Worm (Caenorhabditis elegans) whole organism, L1 larva: ENCODE data around the gene rbm-25.

Experiments used
- ces-1 ChIP-seq: fragments of 150-350 bp; optimal IDR thresholded peaks from 2 replicates; lab custom pipeline; 2014; ENCODE audit warnings: missing biosample characterization, missing genetic modification reagents, missing genetic modification characterization
- dpl-1 ChIP-seq, 3 experiments: fragments of 150-350 bp in 2 of 3; sonication (generic microtip) in 1 of 3; optimal IDR thresholded peaks; 2 replicates each; lab custom pipeline; 2014 to 2017; ENCODE audit warnings: missing biosample characterization in 3 of 3, missing genetic modification characterization in 3 of 3, missing genetic modification reagents in 3 of 3
- egl-27 ChIP-seq, 2 experiments: fragments of 150-350 bp in 1 of 2; sonication (generic microtip); optimal IDR thresholded peaks; 3 replicates each; lab custom pipeline; 2017 to 2018; ENCODE audit warnings: missing biosample characterization in 2 of 2, missing genetic modification characterization in 2 of 2, missing genetic modification reagents in 2 of 2
- ets-5 ChIP-seq: fragments of 200-800 bp; sonication (Bioruptor generic); IDR thresholded peaks from 2 replicates; pipeline ENCODE4 v1.3.6; 2022; ENCODE audit warnings: missing genetic modification characterization, missing compliant biosample characterization
- lin-39 ChIP-seq: fragments of 150-350 bp; optimal IDR thresholded peaks from 2 replicates; lab custom pipeline; 2014; ENCODE audit warnings: missing biosample characterization, missing genetic modification reagents, missing genetic modification characterization
- mdl-1 ChIP-seq, 2 experiments: fragments of 150-350 bp; optimal IDR thresholded peaks; 2 replicates each; lab custom pipeline; 2014 to 2017; ENCODE audit warnings: missing biosample characterization in 2 of 2, missing genetic modification characterization in 2 of 2, inconsistent platforms in 1 of 2
- nhr-76 ChIP-seq: sonication (generic microtip); optimal IDR thresholded peaks from 2 replicates; lab custom pipeline; 2017; ENCODE audit warnings: missing biosample characterization, missing genetic modification characterization
- nhr-90 ChIP-seq: sonication (generic microtip); optimal IDR thresholded peaks from 2 replicates; lab custom pipeline; 2016; ENCODE audit warnings: mild to moderate bottlenecking, missing genetic modification characterization, missing compliant biosample characterization; ENCODE audit not compliant: poor library complexity
- rnt-1 ChIP-seq: sonication (generic microtip); optimal IDR thresholded peaks from 2 replicates; lab custom pipeline; 2016; ENCODE audit warnings: mild to moderate bottlenecking, missing genetic modification characterization, moderate library complexity, missing compliant biosample characterization
- snpc-4 ChIP-seq: fragments of 150-350 bp; optimal IDR thresholded peaks from 2 replicates; lab custom pipeline; 2014; ENCODE audit warnings: missing biosample characterization, missing genetic modification characterization
- xbp-1 ChIP-seq: sonication (generic microtip); optimal IDR thresholded peaks from 2 replicates; lab custom pipeline; 2016; ENCODE audit warnings: missing genetic modification characterization, missing compliant biosample characterization

DNA sequence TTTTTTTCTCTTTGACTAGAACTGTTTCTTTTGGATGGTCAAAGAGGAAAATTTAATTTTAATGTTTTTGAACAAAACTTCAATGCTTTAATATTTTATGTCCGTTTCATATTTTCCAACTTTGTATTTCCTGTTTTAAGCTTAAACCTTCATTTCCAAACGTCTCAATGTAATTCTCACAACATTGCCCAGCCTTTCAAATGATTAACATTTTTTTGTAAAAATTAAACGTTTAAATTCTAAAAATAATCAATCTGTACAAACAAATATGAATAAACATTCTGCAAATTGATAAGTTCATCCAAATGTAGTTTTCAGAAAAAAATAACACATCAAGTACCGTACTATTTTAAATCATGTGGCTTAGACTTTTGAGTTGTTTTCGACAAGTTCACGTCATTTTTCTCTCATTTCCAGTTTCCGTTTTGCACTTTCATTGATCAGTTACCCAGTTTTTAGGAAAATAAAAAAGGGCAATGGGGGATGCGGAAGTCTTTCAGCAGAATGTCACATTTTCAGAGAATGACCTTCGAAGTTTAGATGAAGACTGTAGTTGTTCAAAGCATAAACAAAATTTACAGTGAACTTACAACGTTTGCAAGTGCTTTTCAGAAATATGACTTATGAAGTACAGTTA is 44.8 kb downstream of the rbm-25 start:
- TF ChIP-seq nhr-90 (tag; lab: Kevin White, UChicago) (no peak), xbp-1 (tag; lab: Kevin White, UChicago) (no peak), egl-27 (tag; optimal IDR thresholded peaks at IDR 0.05; lab: Kevin White, UChicago) (no peak), ets-5 (no peak), rnt-1 (tag; lab: Kevin White, UChicago) (no peak), dpl-1 (GFP tag; optimal IDR thresholded peaks at IDR 0.05; lab: Kevin White, UChicago) (no peak), nhr-76 (tag; lab: Kevin White, UChicago) (no peak), snpc-4 (tag; lab: Kevin White, UChicago) (no peak), ces-1 (GFP tag; lab: Kevin White, UChicago) (no peak), lin-39 (no peak), mdl-1 (tag; optimal IDR thresholded peaks at IDR 0.05; lab: Kevin White, UChicago) (no peak)
